Fruit fly (Drosophila melanogaster) whole organism, prepupa: ENCODE measurements around the gene Cht7.

ENCODE experiments used
- CG10631 ChIP-seq: fragments of 200-800 bp; sonication (Bioruptor generic); optimal IDR thresholded peaks from 2 replicates; lab custom pipeline; 2016; ENCODE audit warnings: missing biosample characterization, missing genetic modification characterization
- CG10669 ChIP-seq: fragments of 200-800 bp; sonication (Bioruptor generic); optimal IDR thresholded peaks from 3 replicates; lab custom pipeline; 2018; ENCODE audit warnings: missing biosample characterization, mild to moderate bottlenecking, missing genetic modification characterization, moderate library complexity
- CG11762 ChIP-seq: fragments of 200-800 bp; sonication (Bioruptor generic); optimal IDR thresholded peaks from 3 replicates; lab custom pipeline; 2016; ENCODE audit warnings: missing biosample characterization, missing genetic modification characterization; ENCODE audit not compliant: insufficient read depth
- CG11902 ChIP-seq: fragments of 200-800 bp; sonication (Bioruptor generic); optimal IDR thresholded peaks from 3 replicates; lab custom pipeline; 2016; ENCODE audit warnings: missing biosample characterization, missing genetic modification characterization
- CG15336 ChIP-seq: fragments of 200-800 bp; sonication (Bioruptor generic); IDR thresholded peaks from 2 replicates; pipeline ENCODE4 v1.3.6; 2022; ENCODE audit warnings: missing biosample characterization, missing genetic modification characterization
- CG1621 ChIP-seq: fragments of 200-800 bp; sonication (Bioruptor generic); optimal IDR thresholded peaks from 3 replicates; lab custom pipeline; 2018; ENCODE audit warnings: missing biosample characterization, mild to moderate bottlenecking, missing genetic modification characterization
- CG3032 ChIP-seq: fragments of 200-800 bp; optimal IDR thresholded peaks from 2 replicates; lab custom pipeline; 2019; ENCODE audit warnings: missing biosample characterization, mild to moderate bottlenecking, missing genetic modification characterization, moderate library complexity
- CG31627 ChIP-seq: fragments of 200-800 bp; sonication (Bioruptor generic); optimal IDR thresholded peaks from 3 replicates; lab custom pipeline; 2016; ENCODE audit warnings: missing biosample characterization, missing genetic modification characterization
- CG32006 ChIP-seq: fragments of 200-800 bp; sonication (Bioruptor generic); optimal IDR thresholded peaks from 3 replicates; lab custom pipeline; 2017; ENCODE audit warnings: missing biosample characterization, mild to moderate bottlenecking, missing genetic modification characterization
- CG3919 ChIP-seq: fragments of 200-800 bp; sonication (Bioruptor generic); optimal IDR thresholded peaks from 3 replicates; lab custom pipeline; 2016; ENCODE audit warnings: missing biosample characterization, missing genetic modification characterization
- CG4318 ChIP-seq: fragments of 200-800 bp; sonication (Bioruptor generic); optimal IDR thresholded peaks from 3 replicates; lab custom pipeline; 2017; ENCODE audit warnings: missing biosample characterization, mild to moderate bottlenecking, missing genetic modification characterization
- CG6163 ChIP-seq: fragments of 200-800 bp; sonication (Bioruptor generic); IDR thresholded peaks from 3 replicates; pipeline ENCODE4 v1.3.6; 2022; ENCODE audit warnings: missing biosample characterization, missing genetic modification characterization
- CG6276 ChIP-seq: fragments of 200-800 bp; sonication (Bioruptor generic); optimal IDR thresholded peaks from 2 replicates; lab custom pipeline; 2017; ENCODE audit warnings: missing biosample characterization, mild to moderate bottlenecking, missing genetic modification characterization
- CG6792 ChIP-seq: fragments of 200-800 bp; sonication (Bioruptor generic); optimal IDR thresholded peaks from 3 replicates; lab custom pipeline; 2016; ENCODE audit warnings: missing biosample characterization, missing genetic modification characterization
- CG6808 ChIP-seq: fragments of 200-800 bp; sonication (Bioruptor generic); optimal IDR thresholded peaks from 3 replicates; lab custom pipeline; 2017; ENCODE audit warnings: missing biosample characterization, missing genetic modification characterization, mild to moderate bottlenecking, moderate library complexity, missing genetic modification reagents
- CG6854 ChIP-seq: fragments of 200-800 bp; sonication (Bioruptor generic); optimal IDR thresholded peaks from 2 replicates; lab custom pipeline; 2017; ENCODE audit warnings: missing biosample characterization, mild to moderate bottlenecking, missing genetic modification characterization
- CG8632 ChIP-seq: fragments of 200-800 bp; sonication (Bioruptor generic); optimal IDR thresholded peaks from 3 replicates; lab custom pipeline; 2016; ENCODE audit warnings: missing biosample characterization, missing genetic modification characterization
- Eip75B ChIP-seq: fragments of 200-800 bp; sonication (Bioruptor generic); optimal IDR thresholded peaks from 3 replicates; lab custom pipeline; 2016; ENCODE audit warnings: missing biosample characterization, missing genetic modification characterization
- Eip93F ChIP-seq: fragments of 200-800 bp; sonication (Bioruptor generic); optimal IDR thresholded peaks from 2 replicates; lab custom pipeline; 2016; ENCODE audit warnings: missing biosample characterization, mild to moderate bottlenecking, missing genetic modification characterization
- Ets21C ChIP-seq: fragments of 200-800 bp; sonication (Bioruptor generic); optimal IDR thresholded peaks from 3 replicates; lab custom pipeline; 2016; ENCODE audit warnings: missing biosample characterization, missing genetic modification characterization
- Ets96B ChIP-seq: fragments of 200-800 bp; optimal IDR thresholded peaks from 2 replicates; lab custom pipeline; 2019; ENCODE audit warnings: missing biosample characterization, mild to moderate bottlenecking, missing genetic modification characterization, moderate library complexity
- Hr38 ChIP-seq: sonication (Bioruptor generic); optimal IDR thresholded peaks from 2 replicates; lab custom pipeline; 2016; ENCODE audit warnings: missing biosample characterization, missing genetic modification characterization
- Hr39 ChIP-seq: fragments of 200-800 bp; sonication (Bioruptor generic); optimal IDR thresholded peaks from 2 replicates; lab custom pipeline; 2016; ENCODE audit warnings: missing biosample characterization, missing genetic modification characterization
- Hr4 ChIP-seq: fragments of 200-800 bp; sonication (Bioruptor generic); optimal IDR thresholded peaks from 3 replicates; lab custom pipeline; 2016; ENCODE audit warnings: missing biosample characterization, missing genetic modification characterization
- Lpt ChIP-seq: fragments of 200-800 bp; sonication (Bioruptor generic); optimal IDR thresholded peaks from 3 replicates; lab custom pipeline; 2016; ENCODE audit warnings: missing biosample characterization, missing genetic modification characterization
- Met ChIP-seq: fragments of 200-800 bp; sonication (Bioruptor generic); optimal IDR thresholded peaks from 3 replicates; lab custom pipeline; 2016; ENCODE audit warnings: missing biosample characterization, missing genetic modification characterization
- Smox ChIP-seq: fragments of 200-800 bp; sonication (Bioruptor generic); optimal IDR thresholded peaks from 3 replicates; lab custom pipeline; 2016; ENCODE audit warnings: missing biosample characterization, missing genetic modification characterization
- Sox14 ChIP-seq: fragments of 200-800 bp; sonication (Bioruptor generic); optimal IDR thresholded peaks from 3 replicates; lab custom pipeline; 2016; ENCODE audit warnings: missing biosample characterization, missing genetic modification characterization
- acj6 ChIP-seq: fragments of 200-800 bp; sonication (Bioruptor generic); optimal IDR thresholded peaks from 3 replicates; lab custom pipeline; 2016; ENCODE audit warnings: missing biosample characterization, missing genetic modification characterization
- cyc ChIP-seq: fragments of 200-800 bp; sonication (Bioruptor generic); optimal IDR thresholded peaks from 3 replicates; lab custom pipeline; 2016; ENCODE audit warnings: missing biosample characterization, missing genetic modification characterization
- dac ChIP-seq: fragments of 200-800 bp; sonication (Bioruptor generic); optimal IDR thresholded peaks from 2 replicates; lab custom pipeline; 2017; ENCODE audit warnings: missing biosample characterization, mild to moderate bottlenecking, missing genetic modification characterization
- dsx ChIP-seq: fragments of 200-800 bp; optimal IDR thresholded peaks from 3 replicates; lab custom pipeline; 2019; ENCODE audit warnings: missing biosample characterization, mild to moderate bottlenecking, missing genetic modification characterization, moderate library complexity; ENCODE audit not compliant: poor library complexity, severe bottlenecking
- eg ChIP-seq: fragments of 200-800 bp; sonication (Bioruptor generic); IDR thresholded peaks from 3 replicates; pipeline ENCODE4 v1.3.6; 2022; ENCODE audit warnings: missing biosample characterization, missing genetic modification characterization
- esn ChIP-seq: fragments of 200-800 bp; sonication (Bioruptor generic); optimal IDR thresholded peaks from 2 replicates; lab custom pipeline; 2016; ENCODE audit warnings: missing biosample characterization, mild to moderate bottlenecking, missing genetic modification characterization, moderate library complexity
- fd59A ChIP-seq: fragments of 200-800 bp; sonication (Bioruptor generic); optimal IDR thresholded peaks from 2 replicates; lab custom pipeline; 2017; ENCODE audit warnings: missing biosample characterization, mild to moderate bottlenecking, missing genetic modification characterization, missing genetic modification reagents
- fd85E ChIP-seq: fragments of 200-800 bp; sonication (Bioruptor generic); optimal IDR thresholded peaks from 3 replicates; lab custom pipeline; 2016; ENCODE audit warnings: missing biosample characterization, missing genetic modification characterization
- fkh ChIP-seq: fragments of 200-800 bp; sonication (Bioruptor generic); optimal IDR thresholded peaks from 3 replicates; lab custom pipeline; 2017; ENCODE audit warnings: missing biosample characterization, mild to moderate bottlenecking, missing genetic modification characterization, moderate library complexity
- net ChIP-seq: fragments of 200-800 bp; sonication (Bioruptor generic); optimal IDR thresholded peaks from 3 replicates; lab custom pipeline; 2016; ENCODE audit warnings: missing biosample characterization, missing genetic modification characterization
- salr ChIP-seq, 2 experiments: fragments of 200-800 bp; sonication (Bioruptor generic); optimal IDR thresholded peaks; 3 replicates each; lab custom pipeline; 2016 to 2018; ENCODE audit warnings: missing biosample characterization in 2 of 2, missing genetic modification characterization in 2 of 2, mild to moderate bottlenecking in 1 of 2
- ss ChIP-seq, 2 experiments: fragments of 200-800 bp; sonication (Bioruptor generic); optimal IDR thresholded peaks; 2 replicates in 1 of 2; 3 replicates in 1 of 2; lab custom pipeline; 2017 to 2018; ENCODE audit warnings: mild to moderate bottlenecking in 2 of 2, missing biosample characterization in 2 of 2, missing genetic modification characterization in 2 of 2, moderate library complexity in 1 of 2
- svp ChIP-seq: fragments of 200-800 bp; sonication (Bioruptor generic); peaks from one replicate; lab custom pipeline; 2016; ENCODE audit warnings: missing biosample characterization, missing genetic modification characterization
- topi ChIP-seq: fragments of 200-800 bp; sonication (Bioruptor generic); optimal IDR thresholded peaks from 3 replicates; lab custom pipeline; 2016; ENCODE audit warnings: missing biosample characterization, missing genetic modification characterization

Gene Cht7

DNA sequence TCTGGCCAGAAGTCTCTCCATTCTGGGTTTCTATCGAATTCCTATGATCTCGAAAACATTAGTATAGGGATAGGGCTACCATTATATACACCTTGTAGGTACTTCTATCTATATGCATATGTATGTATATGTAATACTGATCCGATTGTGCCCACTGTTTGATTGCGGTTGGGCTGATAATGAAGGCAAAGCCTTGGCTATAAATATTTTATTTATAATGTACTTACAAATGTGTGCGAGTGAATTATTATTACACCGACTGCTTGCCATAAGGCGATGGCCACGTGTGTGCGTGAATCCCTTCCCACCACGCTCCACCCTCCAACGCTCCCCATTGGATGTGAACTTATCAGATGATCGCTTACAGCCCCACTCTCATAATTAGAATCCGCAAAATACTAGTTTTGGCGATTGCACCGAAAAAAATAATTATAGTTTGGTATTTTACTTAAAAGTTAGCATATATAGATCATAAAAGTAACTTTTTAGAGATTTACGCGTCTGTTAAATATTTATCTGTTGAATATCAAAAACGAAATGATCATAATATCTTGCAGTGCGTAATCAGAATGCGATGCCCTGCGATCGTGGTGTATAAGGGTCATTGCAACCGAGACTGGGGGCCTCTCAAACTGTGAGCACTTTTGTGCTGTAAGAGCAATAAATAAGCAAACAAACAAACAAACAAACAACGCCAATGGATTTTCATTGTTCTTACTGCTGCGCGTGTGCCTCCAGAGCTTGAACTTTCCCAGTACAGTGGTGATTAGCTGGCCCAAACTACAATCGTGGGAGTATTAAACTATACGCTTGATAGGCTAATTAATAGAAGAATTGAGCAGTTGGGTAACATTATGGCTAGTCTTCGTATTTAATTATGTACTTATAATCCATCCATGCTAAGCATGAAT, 26.4 kb downstream of the Cht7 start (continued):
- TF ChIP-seq dsx (GFP tag; lab: Kevin White, UChicago) (no peak), Smox (GFP tag; lab: Kevin White, UChicago) (no peak), Ets96B (no peak), esn (no peak), eg (GFP tag; lab: Robert Waterston, UW) (peak; percentile 68; the same call in 2 of the 3 replicates), CG15336 (0 out of 2 replicates have a peak, but pooled peaks have one; percentile 13), svp (GFP tag; lab: Kevin White, UChicago) (peak; percentile 91), net (no peak), Lpt (GFP tag; lab: Kevin White, UChicago) (no peak), CG3919 (GFP tag; lab: Kevin White, UChicago) (no peak), Eip93F (GFP tag; lab: Kevin White, UChicago) (no peak), CG11902 (GFP tag; lab: Kevin White, UChicago) (peak; percentile 39), CG32006 (GFP tag; lab: Kevin White, UChicago) (no peak), fd59A (peak; percentile 19), Sox14 (GFP tag; lab: Kevin White, UChicago) (peak; percentile 57), cyc (GFP tag; lab: Kevin White, UChicago) (peak; percentile 30), fd85E (no peak), CG6808 (GFP tag; lab: Kevin White, UChicago) (no peak)

dm6 chr3L:3079156-3079495, 27.6 kb downstream of the Cht7 start:
- TF ChIP-seq Ets21C (GFP tag; lab: Kevin White, UChicago) (no peak), CG10669 (no peak), CG6808 (GFP tag; lab: Kevin White, UChicago) (no peak), CG4318 (no peak)
- TF ChIP-seq, all 60 proteins: peak for 0

dm6 chr3L:3078398-3079155, 28.2 kb downstream of the Cht7 start:
- TF ChIP-seq CG6276 (GFP tag; lab: Kevin White, UChicago), result peak; percentile 43
- peak; percentile 60 for TF ChIP-seq Smox (GFP tag; lab: Kevin White, UChicago)
- TF ChIP-seq Hr4, result peak; percentile 51
- TF ChIP-seq CG11762 (GFP tag; lab: Kevin White, UChicago), result peak; percentile 58
- TF ChIP-seq dac, result no peak
- TF ChIP-seq fkh (GFP tag; lab: Kevin White, UChicago), result peak; percentile 71
- TF ChIP-seq dsx (GFP tag; lab: Kevin White, UChicago), result peak; percentile 11
- peak; percentile 68 for TF ChIP-seq Met (GFP tag; lab: Kevin White, UChicago)
- peak; percentile 34 for TF ChIP-seq CG11902 (GFP tag; lab: Kevin White, UChicago)
- TF ChIP-seq Hr39 (GFP tag; lab: Kevin White, UChicago), result peak; percentile 69
- no peak for TF ChIP-seq Eip93F (GFP tag; lab: Kevin White, UChicago)
- TF ChIP-seq CG6808 (GFP tag; lab: Kevin White, UChicago), result peak; percentile 54
- TF ChIP-seq fd59A, result no peak
- TF ChIP-seq CG15336, result no peak; the same call in 1 of the 2 replicates
- TF ChIP-seq Ets21C (GFP tag; lab: Kevin White, UChicago), result peak; percentile 38
- TF ChIP-seq ss (GFP tag; optimal IDR thresholded peaks at IDR 0.05; lab: Kevin White, UChicago), result peak in 1 of 2 experiments; percentile 42
- peak; percentile 73 for TF ChIP-seq CG31627 (GFP tag; lab: Kevin White, UChicago)
- no peak for TF ChIP-seq CG6163 (GFP tag; lab: Robert Waterston, UW)
- peak; percentile 64 for TF ChIP-seq CG32006 (GFP tag; lab: Kevin White, UChicago)
- TF ChIP-seq acj6 (GFP tag; lab: Kevin White, UChicago), result peak; percentile 40
- peak; percentile 75 for TF ChIP-seq topi (GFP tag; lab: Kevin White, UChicago)
- peak; percentile 35 for TF ChIP-seq CG8632
- TF ChIP-seq Ets96B, result peak; percentile 21
- peak; percentile 5 for TF ChIP-seq CG4318
- no peak for TF ChIP-seq eg (GFP tag; lab: Robert Waterston, UW)
- no peak for TF ChIP-seq Eip75B (GFP tag; lab: Kevin White, UChicago)
- TF ChIP-seq Hr38 (GFP tag; lab: Kevin White, UChicago), result no peak
- peak; percentile 9 for TF ChIP-seq CG6854 (GFP tag; lab: Kevin White, UChicago)
- peak; percentile 3 for TF ChIP-seq CG3032 (tag; lab: Kevin White, UChicago)
- TF ChIP-seq salr (GFP tag; optimal IDR thresholded peaks at IDR 0.05; lab: Kevin White, UChicago), result no peak
- peak; percentile 28 for TF ChIP-seq CG6792
- TF ChIP-seq svp (GFP tag; lab: Kevin White, UChicago), result peak; percentile 81
- peak; percentile 27 for TF ChIP-seq CG10631 (GFP tag; lab: Kevin White, UChicago)
- no peak for TF ChIP-seq CG1621
